Worm (Caenorhabditis elegans): Measurements from ENCODE around the gene F54H12.5.
"Not testable (repeated sequence)": the region's sequence is repeated elsewhere in the genome, so short reads cannot be mapped to it uniquely, and the experiment has no call there.

ce11 chrIII:7964281-7964680 is 7.7 kb downstream of the F54H12.5 start, which contains the start of gene F54H12.2:
- not testable (repeated sequence) for TF ChIP-seq nhr-84 (tag; optimal IDR thresholded peaks at IDR 0.05); snpc-4 (tag; optimal IDR thresholded peaks at IDR 0.05); ces-1 (GFP tag; optimal IDR thresholded peaks at IDR 0.05); mdl-1 (tag; optimal IDR thresholded peaks at IDR 0.05); vab-15 (tag; optimal IDR thresholded peaks at IDR 0.05); nhr-237 (tag; optimal IDR thresholded peaks at IDR 0.05)
